Fruit fly (Drosophila melanogaster) whole organism, prepupa: ENCODE measurements around the gene Hsp67Bc.
A peak's percentile ranks its signal among the peaks of the same experiment; 100 is the strongest.

Source experiments
- Blimp-1 ChIP-seq: fragments of 200-800 bp; sonication (Bioruptor generic); optimal IDR thresholded peaks from 3 replicates; lab custom pipeline; 2017; ENCODE audit warnings: missing biosample characterization, missing genetic modification characterization, mild to moderate bottlenecking, moderate library complexity, missing genetic modification reagents
- CG10631 ChIP-seq: fragments of 200-800 bp; sonication (Bioruptor generic); optimal IDR thresholded peaks from 2 replicates; lab custom pipeline; 2016; ENCODE audit warnings: missing biosample characterization, missing genetic modification characterization
- CG10669 ChIP-seq: fragments of 200-800 bp; sonication (Bioruptor generic); optimal IDR thresholded peaks from 3 replicates; lab custom pipeline; 2018; ENCODE audit warnings: missing biosample characterization, mild to moderate bottlenecking, missing genetic modification characterization, moderate library complexity
- CG11294 ChIP-seq: fragments of 200-800 bp; sonication (Bioruptor generic); IDR thresholded peaks from 2 replicates; pipeline ENCODE4 v1.3.6; 2022; ENCODE audit warnings: missing biosample characterization, missing genetic modification characterization
- CG11902 ChIP-seq: fragments of 200-800 bp; sonication (Bioruptor generic); optimal IDR thresholded peaks from 3 replicates; lab custom pipeline; 2016; ENCODE audit warnings: missing biosample characterization, missing genetic modification characterization
- CG15336 ChIP-seq: fragments of 200-800 bp; sonication (Bioruptor generic); IDR thresholded peaks from 2 replicates; pipeline ENCODE4 v1.3.6; 2022; ENCODE audit warnings: missing biosample characterization, missing genetic modification characterization
- CG1621 ChIP-seq: fragments of 200-800 bp; sonication (Bioruptor generic); optimal IDR thresholded peaks from 3 replicates; lab custom pipeline; 2018; ENCODE audit warnings: missing biosample characterization, mild to moderate bottlenecking, missing genetic modification characterization
- CG16779 ChIP-seq: fragments of 200-800 bp; sonication (Bioruptor generic); optimal IDR thresholded peaks from 3 replicates; lab custom pipeline; 2017; ENCODE audit warnings: missing biosample characterization, mild to moderate bottlenecking, missing genetic modification characterization
- CG3032 ChIP-seq: fragments of 200-800 bp; optimal IDR thresholded peaks from 2 replicates; lab custom pipeline; 2019; ENCODE audit warnings: missing biosample characterization, mild to moderate bottlenecking, missing genetic modification characterization, moderate library complexity
- CG31627 ChIP-seq: fragments of 200-800 bp; sonication (Bioruptor generic); optimal IDR thresholded peaks from 3 replicates; lab custom pipeline; 2016; ENCODE audit warnings: missing biosample characterization, missing genetic modification characterization
- CG32006 ChIP-seq: fragments of 200-800 bp; sonication (Bioruptor generic); optimal IDR thresholded peaks from 3 replicates; lab custom pipeline; 2017; ENCODE audit warnings: missing biosample characterization, mild to moderate bottlenecking, missing genetic modification characterization
- CG34406 ChIP-seq: fragments of 200-800 bp; sonication (Bioruptor generic); optimal IDR thresholded peaks from 3 replicates; lab custom pipeline; 2016; ENCODE audit warnings: missing biosample characterization, missing genetic modification characterization
- CG3919 ChIP-seq: fragments of 200-800 bp; sonication (Bioruptor generic); optimal IDR thresholded peaks from 3 replicates; lab custom pipeline; 2016; ENCODE audit warnings: missing biosample characterization, missing genetic modification characterization
- CG6163 ChIP-seq: fragments of 200-800 bp; sonication (Bioruptor generic); IDR thresholded peaks from 3 replicates; pipeline ENCODE4 v1.3.6; 2022; ENCODE audit warnings: missing biosample characterization, missing genetic modification characterization
- CG6276 ChIP-seq: fragments of 200-800 bp; sonication (Bioruptor generic); optimal IDR thresholded peaks from 2 replicates; lab custom pipeline; 2017; ENCODE audit warnings: missing biosample characterization, mild to moderate bottlenecking, missing genetic modification characterization
- CG6792 ChIP-seq: fragments of 200-800 bp; sonication (Bioruptor generic); optimal IDR thresholded peaks from 3 replicates; lab custom pipeline; 2016; ENCODE audit warnings: missing biosample characterization, missing genetic modification characterization
- CG6808 ChIP-seq: fragments of 200-800 bp; sonication (Bioruptor generic); optimal IDR thresholded peaks from 3 replicates; lab custom pipeline; 2017; ENCODE audit warnings: missing biosample characterization, missing genetic modification characterization, mild to moderate bottlenecking, moderate library complexity, missing genetic modification reagents
- CG8319 ChIP-seq: fragments of 200-800 bp; sonication (Bioruptor generic); optimal IDR thresholded peaks from 3 replicates; lab custom pipeline; 2016; ENCODE audit warnings: missing biosample characterization, missing genetic modification characterization
- CG9139 ChIP-seq: fragments of 200-800 bp; sonication (Bioruptor generic); optimal IDR thresholded peaks from 3 replicates; lab custom pipeline; 2017; ENCODE audit warnings: missing biosample characterization, mild to moderate bottlenecking, missing genetic modification characterization
- Eip78C ChIP-seq: fragments of 200-800 bp; sonication (Bioruptor generic); peaks from one replicate; lab custom pipeline; 2016; ENCODE audit warnings: missing biosample characterization, missing genetic modification characterization
- Eip93F ChIP-seq: fragments of 200-800 bp; sonication (Bioruptor generic); optimal IDR thresholded peaks from 2 replicates; lab custom pipeline; 2016; ENCODE audit warnings: missing biosample characterization, mild to moderate bottlenecking, missing genetic modification characterization
- Ets96B ChIP-seq: fragments of 200-800 bp; optimal IDR thresholded peaks from 2 replicates; lab custom pipeline; 2019; ENCODE audit warnings: missing biosample characterization, mild to moderate bottlenecking, missing genetic modification characterization, moderate library complexity
- Gug ChIP-seq: fragments of 200-800 bp; sonication (Bioruptor generic); IDR thresholded peaks from 2 replicates; pipeline ENCODE4 v1.3.6; 2022; ENCODE audit warnings: missing biosample characterization, missing genetic modification characterization
- Hr38 ChIP-seq: sonication (Bioruptor generic); optimal IDR thresholded peaks from 2 replicates; lab custom pipeline; 2016; ENCODE audit warnings: missing biosample characterization, missing genetic modification characterization
- Hr39 ChIP-seq: fragments of 200-800 bp; sonication (Bioruptor generic); optimal IDR thresholded peaks from 2 replicates; lab custom pipeline; 2016; ENCODE audit warnings: missing biosample characterization, missing genetic modification characterization
- Lpt ChIP-seq: fragments of 200-800 bp; sonication (Bioruptor generic); optimal IDR thresholded peaks from 3 replicates; lab custom pipeline; 2016; ENCODE audit warnings: missing biosample characterization, missing genetic modification characterization
- Sox102F ChIP-seq: fragments of 200-800 bp; sonication (Bioruptor generic); optimal IDR thresholded peaks from 2 replicates; lab custom pipeline; 2016; ENCODE audit warnings: missing biosample characterization, mild to moderate bottlenecking, missing genetic modification characterization
- achi ChIP-seq: fragments of 200-800 bp; sonication (Bioruptor generic); optimal IDR thresholded peaks from 3 replicates; lab custom pipeline; 2016; ENCODE audit warnings: missing biosample characterization, missing genetic modification characterization
- acj6 ChIP-seq: fragments of 200-800 bp; sonication (Bioruptor generic); optimal IDR thresholded peaks from 3 replicates; lab custom pipeline; 2016; ENCODE audit warnings: missing biosample characterization, missing genetic modification characterization
- cyc ChIP-seq: fragments of 200-800 bp; sonication (Bioruptor generic); optimal IDR thresholded peaks from 3 replicates; lab custom pipeline; 2016; ENCODE audit warnings: missing biosample characterization, missing genetic modification characterization
- dac ChIP-seq: fragments of 200-800 bp; sonication (Bioruptor generic); optimal IDR thresholded peaks from 2 replicates; lab custom pipeline; 2017; ENCODE audit warnings: missing biosample characterization, mild to moderate bottlenecking, missing genetic modification characterization
- dsx ChIP-seq: fragments of 200-800 bp; optimal IDR thresholded peaks from 3 replicates; lab custom pipeline; 2019; ENCODE audit warnings: missing biosample characterization, mild to moderate bottlenecking, missing genetic modification characterization, moderate library complexity; ENCODE audit not compliant: poor library complexity, severe bottlenecking
- eg ChIP-seq: fragments of 200-800 bp; sonication (Bioruptor generic); IDR thresholded peaks from 3 replicates; pipeline ENCODE4 v1.3.6; 2022; ENCODE audit warnings: missing biosample characterization, missing genetic modification characterization
- esn ChIP-seq: fragments of 200-800 bp; sonication (Bioruptor generic); optimal IDR thresholded peaks from 2 replicates; lab custom pipeline; 2016; ENCODE audit warnings: missing biosample characterization, mild to moderate bottlenecking, missing genetic modification characterization, moderate library complexity
- fkh ChIP-seq: fragments of 200-800 bp; sonication (Bioruptor generic); optimal IDR thresholded peaks from 3 replicates; lab custom pipeline; 2017; ENCODE audit warnings: missing biosample characterization, mild to moderate bottlenecking, missing genetic modification characterization, moderate library complexity
- lz ChIP-seq: fragments of 200-800 bp; sonication (Bioruptor generic); optimal IDR thresholded peaks from 3 replicates; lab custom pipeline; 2016; ENCODE audit warnings: missing biosample characterization, missing genetic modification characterization
- net ChIP-seq: fragments of 200-800 bp; sonication (Bioruptor generic); optimal IDR thresholded peaks from 3 replicates; lab custom pipeline; 2016; ENCODE audit warnings: missing biosample characterization, missing genetic modification characterization
- spab ChIP-seq: fragments of 200-800 bp; sonication (Bioruptor generic); optimal IDR thresholded peaks from 2 replicates; lab custom pipeline; 2017; ENCODE audit warnings: missing biosample characterization, mild to moderate bottlenecking, missing genetic modification characterization, missing genetic modification reagents
- ss ChIP-seq, 2 experiments: fragments of 200-800 bp; sonication (Bioruptor generic); optimal IDR thresholded peaks; 2 replicates in 1 of 2; 3 replicates in 1 of 2; lab custom pipeline; 2017 to 2018; ENCODE audit warnings: mild to moderate bottlenecking in 2 of 2, missing biosample characterization in 2 of 2, missing genetic modification characterization in 2 of 2, moderate library complexity in 1 of 2
- svp ChIP-seq: fragments of 200-800 bp; sonication (Bioruptor generic); peaks from one replicate; lab custom pipeline; 2016; ENCODE audit warnings: missing biosample characterization, missing genetic modification characterization
- topi ChIP-seq: fragments of 200-800 bp; sonication (Bioruptor generic); optimal IDR thresholded peaks from 3 replicates; lab custom pipeline; 2016; ENCODE audit warnings: missing biosample characterization, missing genetic modification characterization
- vri ChIP-seq: fragments of 200-800 bp; sonication (Bioruptor generic); optimal IDR thresholded peaks from 3 replicates; lab custom pipeline; 2016; ENCODE audit warnings: missing biosample characterization, mild to moderate bottlenecking, missing genetic modification characterization

Hsp67Bc gene

dm6 chr3L:9367431-9367867 is 4.8 kb downstream of the Hsp67Bc start (continued):
- TF ChIP-seq CG10631 (GFP tag; lab: Kevin White, UChicago) (no peak), dsx (peak; percentile 41), Ets96B (peak; percentile 24), CG6276 (GFP tag; lab: Kevin White, UChicago) (peak; percentile 88), CG6163 (GFP tag; lab: Robert Waterston, UW) (peak; percentile 59; the same call in 1 of the 3 replicates), spab (GFP tag; lab: Kevin White, UChicago) (peak; percentile 59), CG16779 (peak; percentile 84), CG15336 (GFP tag; lab: Robert Waterston, UW) (peak; percentile 72), achi (GFP tag; lab: Kevin White, UChicago) (no peak), Eip78C (GFP tag; lab: Kevin White, UChicago) (peak; percentile 27), CG3919 (GFP tag; lab: Kevin White, UChicago) (no peak), Gug (GFP tag; lab: Robert Waterston, UW) (no peak), ss (GFP tag; optimal IDR thresholded peaks at IDR 0.05; lab: Kevin White, UChicago) (peak; percentile 78 to 81), CG3032 (tag; lab: Kevin White, UChicago) (peak; percentile 8), Lpt (no peak), CG11294 (GFP tag; lab: Robert Waterston, UW) (no peak), Blimp-1 (GFP tag; lab: Kevin White, UChicago) (no peak), CG6792 (GFP tag; lab: Kevin White, UChicago) (no peak), CG9139 (GFP tag; lab: Kevin White, UChicago) (peak; percentile 84)

- peak; percentile 11 for TF ChIP-seq fkh (GFP tag; lab: Kevin White, UChicago)
- no peak for TF ChIP-seq CG32006 (GFP tag; lab: Kevin White, UChicago)
- peak; percentile 62 for TF ChIP-seq esn
- TF ChIP-seq vri (GFP tag; lab: Kevin White, UChicago): no peak
- no peak for TF ChIP-seq Gug (GFP tag; lab: Robert Waterston, UW)
- TF ChIP-seq spab (GFP tag; lab: Kevin White, UChicago): no peak
- TF ChIP-seq CG6276 (GFP tag; lab: Kevin White, UChicago): no peak
- TF ChIP-seq cyc (GFP tag; lab: Kevin White, UChicago): peak; percentile 30
- TF ChIP-seq CG34406 (GFP tag; lab: Kevin White, UChicago): no peak
- TF ChIP-seq achi (GFP tag; lab: Kevin White, UChicago): peak; percentile 2
- no peak for TF ChIP-seq CG11294 (GFP tag; lab: Robert Waterston, UW)
- TF ChIP-seq CG10669: no peak
- TF ChIP-seq eg (GFP tag; lab: Robert Waterston, UW): 0 out of 3 replicates have a peak, but pooled peaks have one; percentile 16
- TF ChIP-seq CG6808 (GFP tag; lab: Kevin White, UChicago): no peak
- TF ChIP-seq CG6163 (GFP tag; lab: Robert Waterston, UW): peak; percentile 69
- TF ChIP-seq acj6 (GFP tag; lab: Kevin White, UChicago): no peak
- TF ChIP-seq Lpt: no peak
- peak; percentile 77 for TF ChIP-seq Eip78C (GFP tag; lab: Kevin White, UChicago)
- peak; percentile 24 for TF ChIP-seq CG3032 (tag; lab: Kevin White, UChicago)
- no peak for TF ChIP-seq Hr39 (GFP tag; lab: Kevin White, UChicago)
- TF ChIP-seq CG31627 (GFP tag; lab: Kevin White, UChicago): peak; percentile 26
- TF ChIP-seq topi: no peak
- peak; percentile 4 for TF ChIP-seq CG11902 (GFP tag; lab: Kevin White, UChicago)
- TF ChIP-seq lz (GFP tag; lab: Kevin White, UChicago): peak; percentile 38
- no peak for TF ChIP-seq CG1621 (tag; lab: Kevin White, UChicago)
- TF ChIP-seq dac (GFP tag; lab: Kevin White, UChicago): no peak
- peak; percentile 64 for TF ChIP-seq svp (GFP tag; lab: Kevin White, UChicago)
- TF ChIP-seq Sox102F (GFP tag; lab: Kevin White, UChicago): no peak
- TF ChIP-seq net (GFP tag; lab: Kevin White, UChicago): no peak
- TF ChIP-seq Blimp-1 (GFP tag; lab: Kevin White, UChicago): no peak
- peak; percentile 30 for TF ChIP-seq Eip93F
- TF ChIP-seq Hr38 (GFP tag; lab: Kevin White, UChicago): no peak
- no peak for TF ChIP-seq CG8319
Measured at dm6 chr3L:9366850-9367430, 5.4 kb downstream of the Hsp67Bc start, which contains the start of the genes Klp67A and CG4452. Gene Klp67A (minus strand): TSS chr3L:9367046. Gene CG4452 (plus strand): TSS chr3L:9367377.
